Worm (Caenorhabditis elegans) whole organism, L4 larva: ENCODE results near the gene sri-20.

Experiments
- D1046.2 ChIP-seq: fragments of 200-800 bp; sonication (Bioruptor generic); IDR thresholded peaks from 2 replicates; pipeline ENCODE4 v1.3.6; 2022; ENCODE audit warnings: missing genetic modification characterization, missing compliant biosample characterization
- F26F4.8 ChIP-seq: fragments of 200-800 bp; sonication (Bioruptor generic); conservative IDR thresholded peaks from 2 replicates; pipeline ENCODE4 v1.3.6; 2022; ENCODE audit warnings: missing genetic modification characterization, missing compliant biosample characterization
- F44E2.7 ChIP-seq: fragments of 200-800 bp; sonication (Bioruptor generic); IDR thresholded peaks from 2 replicates; pipeline ENCODE4 v2.1.2; 2022; ENCODE audit warnings: missing genetic modification characterization, missing compliant biosample characterization
- T20F7.1 ChIP-seq: fragments of 200-800 bp; sonication (Bioruptor generic); optimal IDR thresholded peaks from 2 replicates; lab custom pipeline; 2018; ENCODE audit warnings: mild to moderate bottlenecking, missing genetic modification characterization, missing compliant biosample characterization
- Y48G9A.11 ChIP-seq: fragments of 200-800 bp; sonication (Bioruptor generic); IDR thresholded peaks from 2 replicates; pipeline ENCODE4 v1.3.6; 2022; ENCODE audit warnings: missing genetic modification reagents, missing genetic modification characterization, missing compliant biosample characterization
- ZK337.2 ChIP-seq: fragments of 200-800 bp; sonication (Bioruptor generic); IDR thresholded peaks from 2 replicates; pipeline ENCODE4 v1.3.6; 2022; ENCODE audit warnings: missing genetic modification reagents, missing genetic modification characterization, missing compliant biosample characterization
- ceh-32 ChIP-seq: sonication (generic microtip); optimal IDR thresholded peaks from 2 replicates; lab custom pipeline; 2016; ENCODE audit warnings: mild to moderate bottlenecking, missing genetic modification characterization, missing compliant biosample characterization; ENCODE audit not compliant: poor library complexity
- ceh-44 ChIP-seq: fragments of 200-800 bp; sonication (Bioruptor generic); IDR thresholded peaks from 2 replicates; pipeline ENCODE4 v1.3.6; 2022; ENCODE audit warnings: missing genetic modification reagents, missing genetic modification characterization, missing compliant biosample characterization
- ces-1 ChIP-seq: fragments of 150-350 bp; sonication (generic microtip); optimal IDR thresholded peaks from 4 replicates; lab custom pipeline; 2014; ENCODE audit warnings: missing biosample characterization, missing genetic modification reagents, missing genetic modification characterization
- ctbp-1 ChIP-seq: fragments of 200-800 bp; sonication (Bioruptor generic); IDR thresholded peaks from 2 replicates; pipeline ENCODE4 v1.3.6; 2022; ENCODE audit warnings: missing genetic modification reagents, missing genetic modification characterization, missing compliant biosample characterization
- daf-19 ChIP-seq: fragments of 200-800 bp; sonication (Bioruptor generic); conservative IDR thresholded peaks from 2 replicates; pipeline ENCODE4 v1.3.6; 2022; ENCODE audit warnings: missing genetic modification characterization, missing compliant biosample characterization
- dmd-6 ChIP-seq: fragments of 200-800 bp; sonication (Bioruptor generic); IDR thresholded peaks from 2 replicates; pipeline ENCODE4 v1.3.6; 2022; ENCODE audit warnings: missing genetic modification reagents, missing genetic modification characterization, missing compliant biosample characterization
- dmd-8 ChIP-seq: fragments of 200-800 bp; sonication (Bioruptor generic); IDR thresholded peaks from 2 replicates; pipeline ENCODE4 v1.3.6; 2022; ENCODE audit warnings: missing genetic modification characterization, missing compliant biosample characterization
- dmd-9 ChIP-seq: fragments of 200-800 bp; sonication (Bioruptor generic); IDR thresholded peaks from 2 replicates; pipeline ENCODE4 v1.3.6; 2022; ENCODE audit warnings: missing genetic modification reagents, missing genetic modification characterization, missing compliant biosample characterization
- dpl-1 ChIP-seq: fragments of 150-350 bp; optimal IDR thresholded peaks from 2 replicates; lab custom pipeline; 2014; ENCODE audit warnings: missing biosample characterization, missing genetic modification reagents, missing genetic modification characterization
- duxl-1 ChIP-seq: sonication (generic microtip); optimal IDR thresholded peaks from 2 replicates; lab custom pipeline; 2016; ENCODE audit warnings: mild to moderate bottlenecking, missing genetic modification characterization, moderate library complexity, missing compliant biosample characterization; ENCODE audit not compliant: poor library complexity
- hif-1 ChIP-seq, 2 experiments: sonication (generic microtip); optimal IDR thresholded peaks; 2 replicates each; lab custom pipeline; 2016 to 2017; ENCODE audit warnings: missing compliant biosample characterization in 2 of 2, missing genetic modification characterization in 2 of 2, missing genetic modification reagents in 2 of 2, missing genotype in 2 of 2, mild to moderate bottlenecking in 1 of 2
- hlh-11 ChIP-seq: fragments of 200-800 bp; sonication (Bioruptor generic); optimal IDR thresholded peaks from 2 replicates; lab custom pipeline; 2018; ENCODE audit warnings: mild to moderate bottlenecking, missing genetic modification characterization, missing compliant biosample characterization
- hlh-30 ChIP-seq: sonication (generic microtip); optimal IDR thresholded peaks from 2 replicates; lab custom pipeline; 2017; ENCODE audit warnings: antibody characterized with exemption, mild to moderate bottlenecking, missing genetic modification characterization, missing compliant biosample characterization; ENCODE audit not compliant: insufficient read depth
- jun-1 ChIP-seq: fragments of 150-350 bp; optimal IDR thresholded peaks from 2 replicates; lab custom pipeline; 2014; ENCODE audit warnings: missing biosample characterization, missing genetic modification reagents, missing genetic modification characterization
- lin-38 ChIP-seq: fragments of 200-800 bp; sonication (Bioruptor generic); IDR thresholded peaks from 2 replicates; pipeline ENCODE4 v1.3.6; 2022; ENCODE audit warnings: missing genetic modification reagents, missing genetic modification characterization, missing compliant biosample characterization
- lin-39 ChIP-seq: fragments of 150-350 bp; optimal IDR thresholded peaks from 2 replicates; lab custom pipeline; 2014; ENCODE audit warnings: missing biosample characterization, missing genetic modification reagents, missing genetic modification characterization
- lsy-2 ChIP-seq, 2 experiments: fragments of 150-350 bp in 1 of 2; sonication (generic microtip) in 1 of 2; optimal IDR thresholded peaks; 2 replicates each; lab custom pipeline; 2014 to 2017; ENCODE audit warnings: missing biosample characterization in 2 of 2, missing genetic modification characterization in 2 of 2
- mes-2 ChIP-seq: sonication (generic microtip); optimal IDR thresholded peaks from 2 replicates; lab custom pipeline; 2016; ENCODE audit warnings: missing genotype, mild to moderate bottlenecking, missing genetic modification characterization, missing compliant biosample characterization; ENCODE audit not compliant: poor library complexity, severe bottlenecking
- mxl-2 ChIP-seq: fragments of 200-800 bp; sonication (Bioruptor generic); conservative IDR thresholded peaks from 2 replicates; pipeline ENCODE4 v1.3.6; 2022; ENCODE audit warnings: missing genetic modification reagents, missing genetic modification characterization, missing compliant biosample characterization
- mxl-3 ChIP-seq: fragments of 200-800 bp; sonication (Bioruptor generic); optimal IDR thresholded peaks from 2 replicates; lab custom pipeline; 2018; ENCODE audit warnings: mild to moderate bottlenecking, missing genetic modification characterization, missing compliant biosample characterization
- nhr-41 ChIP-seq: fragments of 200-800 bp; sonication (Bioruptor generic); IDR thresholded peaks from 2 replicates; pipeline ENCODE4 v1.3.6; 2022; ENCODE audit warnings: missing genetic modification reagents, missing genetic modification characterization, missing compliant biosample characterization
- nhr-77 ChIP-seq: fragments of 150-350 bp; optimal IDR thresholded peaks from 2 replicates; lab custom pipeline; 2014; ENCODE audit warnings: missing biosample characterization, missing genetic modification characterization
- pha-4 ChIP-seq, 2 experiments: fragments of 150-350 bp in 1 of 2; fragments of 200-800 bp in 1 of 2; sonication (Bioruptor generic) in 1 of 2; IDR thresholded peaks in 1 of 2; optimal IDR thresholded peaks in 1 of 2; 2 replicates each; pipeline versions ENCODE4 v1.3.6 to Lab custom; 2014 to 2022; ENCODE audit warnings: missing genetic modification characterization in 2 of 2, missing genetic modification reagents in 2 of 2, missing biosample characterization in 1 of 2, missing compliant biosample characterization in 1 of 2
- pqm-1 ChIP-seq: sonication (generic microtip); optimal IDR thresholded peaks from 2 replicates; lab custom pipeline; 2017; ENCODE audit warnings: missing biosample characterization, missing genetic modification characterization
- rbr-2 ChIP-seq: sonication (generic microtip); optimal IDR thresholded peaks from 2 replicates; lab custom pipeline; 2016; ENCODE audit warnings: missing genotype, missing genetic modification characterization, missing compliant biosample characterization
- sdz-12 ChIP-seq: fragments of 200-800 bp; sonication (Bioruptor generic); optimal IDR thresholded peaks from 2 replicates; lab custom pipeline; 2018; ENCODE audit warnings: mild to moderate bottlenecking, missing genetic modification characterization, missing compliant biosample characterization
- set-16 ChIP-seq: fragments of 200-800 bp; sonication (Bioruptor generic); IDR thresholded peaks from 2 replicates; pipeline ENCODE4 v1.3.6; 2022; ENCODE audit warnings: missing genetic modification reagents, missing genetic modification characterization, missing compliant biosample characterization
- skn-1 ChIP-seq: fragments of 150-350 bp; optimal IDR thresholded peaks from 2 replicates; lab custom pipeline; 2014; ENCODE audit warnings: missing biosample characterization, missing genetic modification characterization
- spr-1 ChIP-seq: sonication (generic microtip); optimal IDR thresholded peaks from 2 replicates; lab custom pipeline; 2016; ENCODE audit warnings: mild to moderate bottlenecking, missing genetic modification characterization, missing compliant biosample characterization
- unc-130 ChIP-seq: sonication (generic microtip); optimal IDR thresholded peaks from 2 replicates; lab custom pipeline; 2016; ENCODE audit warnings: missing genetic modification reagents, missing genetic modification characterization, missing compliant biosample characterization
- unc-39 ChIP-seq: sonication (generic microtip); optimal IDR thresholded peaks from 2 replicates; lab custom pipeline; 2017; ENCODE audit warnings: missing biosample characterization, missing genetic modification characterization
- vab-7 ChIP-seq: fragments of 200-800 bp; sonication (Bioruptor generic); IDR thresholded peaks from 2 replicates; pipeline ENCODE4 v1.3.6; 2022; ENCODE audit warnings: missing genetic modification reagents, missing genetic modification characterization, missing compliant biosample characterization
- zag-1 ChIP-seq: fragments of 150-350 bp; optimal IDR thresholded peaks from 2 replicates; lab custom pipeline; 2014; ENCODE audit warnings: missing biosample characterization, missing genetic modification characterization
- zfp-2 ChIP-seq: sonication (generic microtip); optimal IDR thresholded peaks from 2 replicates; lab custom pipeline; 2016; ENCODE audit warnings: mild to moderate bottlenecking, missing genetic modification characterization, missing compliant biosample characterization

The sri-20 gene

DNA sequence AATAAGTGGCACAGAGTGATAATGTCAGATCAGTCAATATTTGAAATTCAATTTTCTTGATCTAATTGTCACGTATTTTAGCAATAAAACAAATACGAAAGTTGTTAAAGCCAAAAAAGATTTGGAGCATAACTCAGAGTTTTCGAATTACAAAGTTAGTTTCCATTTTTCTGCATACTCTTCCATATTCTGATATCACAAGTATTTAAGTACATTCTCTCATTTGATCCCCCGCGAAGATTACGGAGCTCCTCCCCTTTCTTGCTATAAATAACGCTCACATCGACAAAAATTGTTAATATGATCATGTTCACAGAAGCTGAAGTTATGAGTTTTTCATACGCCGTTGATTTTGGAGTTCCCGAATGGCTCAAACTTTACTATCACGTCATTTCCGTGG is at the start of gene sri-20:
Gene sri-20 (plus strand): TSS at position 301 of the 400 bp plus-strand sequence.
- TF ChIP-seq pqm-1 (tag; lab: Kevin White, UChicago) = no peak
- TF ChIP-seq duxl-1 (tag; lab: Kevin White, UChicago) = no peak
- TF ChIP-seq skn-1 = no peak

DNA sequence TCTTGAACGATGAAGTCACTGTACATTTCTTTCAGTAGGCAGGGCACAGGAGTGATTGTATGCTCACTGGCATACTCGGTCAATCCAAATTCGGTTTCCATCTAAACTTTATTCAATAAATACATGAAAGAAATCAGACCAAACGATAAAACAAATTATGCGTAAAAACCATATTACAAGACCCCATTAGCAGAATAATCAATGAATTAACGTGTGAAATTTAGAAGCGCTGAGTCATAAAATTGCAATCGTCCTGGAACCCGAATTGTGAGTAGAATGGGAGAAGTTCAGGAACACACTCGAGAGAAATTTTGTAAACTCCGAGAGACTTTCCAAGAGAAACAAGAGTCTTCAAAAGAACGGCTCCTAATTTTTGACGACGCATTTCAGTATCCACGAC is 48.9 kb upstream of the sri-20 start, which contains the start of gene B0024.11:
Gene B0024.11 (minus strand): TSS at position 101 of the 400 bp plus-strand sequence.
- no peak for TF ChIP-seq T20F7.1
- no peak for TF ChIP-seq mxl-3 (GFP tag; lab: Kevin White, UChicago)
- TF ChIP-seq ces-1 (GFP tag; lab: Kevin White, UChicago) = no peak
- no peak for TF ChIP-seq unc-39
- no peak for TF ChIP-seq hlh-30 (tag; lab: Kevin White, UChicago)
- TF ChIP-seq dmd-8 (GFP tag; lab: Robert Waterston, UW) = no peak
- TF ChIP-seq spr-1 (tag; lab: Kevin White, UChicago) = no peak
- no peak for TF ChIP-seq F44E2.7
- no peak for TF ChIP-seq lin-39 (tag; lab: Kevin White, UChicago)
- no peak for TF ChIP-seq vab-7 (GFP tag; lab: Robert Waterston, UW)
- TF ChIP-seq zag-1 (tag; lab: Kevin White, UChicago) = no peak
- TF ChIP-seq ctbp-1 = no peak
- no peak for TF ChIP-seq rbr-2 (tag; lab: Kevin White, UChicago)
- TF ChIP-seq ceh-32 = no peak
- no peak for TF ChIP-seq Y48G9A.11

DNA sequence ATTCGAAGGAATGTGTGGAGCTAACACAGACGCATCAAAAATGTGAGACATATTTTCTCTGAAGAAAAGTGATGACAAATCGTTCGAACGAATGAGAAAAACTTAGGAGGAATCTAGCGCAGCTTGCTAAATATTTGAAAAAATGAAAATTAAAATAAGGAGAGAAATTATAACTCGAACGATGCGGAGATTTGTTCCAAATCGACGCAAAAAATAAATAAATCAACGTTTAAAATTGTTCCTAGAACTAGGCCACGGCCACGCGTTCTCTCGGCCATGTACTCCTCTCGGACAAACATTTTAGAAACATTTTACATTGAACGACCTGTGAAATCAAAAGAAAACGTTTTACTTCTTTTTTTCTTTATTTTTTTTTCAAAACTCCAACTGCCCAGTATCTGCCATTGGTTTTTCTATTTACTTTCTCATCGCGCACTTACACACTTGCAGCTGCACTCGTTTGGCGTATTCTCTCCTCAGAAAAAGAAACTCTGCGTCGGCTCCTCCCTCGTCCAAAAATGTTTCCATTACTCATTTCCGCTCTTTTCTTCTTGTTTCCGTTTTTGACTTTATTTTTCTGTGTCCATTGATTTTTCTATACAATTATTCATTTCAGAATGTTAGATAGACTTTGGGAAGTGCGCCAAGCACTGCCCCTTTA is 48.1 kb upstream of the sri-20 start, which contains the start of the genes gna-1 and B0024.13:
Gene gna-1 (minus strand): TSS at position 51 of the 661 bp plus-strand sequence.
Gene B0024.13 (plus strand): TSS at position 611 of the 661 bp plus-strand sequence.
- no peak for TF ChIP-seq hlh-11 (tag; lab: Kevin White, UChicago)
- no peak for TF ChIP-seq lsy-2 (tag; optimal IDR thresholded peaks at IDR 0.05; lab: Kevin White, UChicago)
- no peak for TF ChIP-seq zfp-2
- peak; percentile 47; the same call in 1 of the 2 replicates for TF ChIP-seq dmd-6 (GFP tag; lab: Robert Waterston, UW)
- TF ChIP-seq pha-4 (GFP tag; IDR thresholded peaks at IDR 0.05; lab: Robert Waterston, UW) = no peak
- peak; percentile 21 for TF ChIP-seq pha-4 (tag; optimal IDR thresholded peaks at IDR 0.05; lab: Kevin White, UChicago)
- peak; percentile 61 for TF ChIP-seq dpl-1
- no peak for TF ChIP-seq jun-1
- TF ChIP-seq unc-130 (GFP tag; lab: Kevin White, UChicago) = peak; percentile 87
- TF ChIP-seq duxl-1 (tag; lab: Kevin White, UChicago) = peak; percentile 35
- peak; percentile 36 for TF ChIP-seq rbr-2 (tag; lab: Kevin White, UChicago)
- no peak for TF ChIP-seq nhr-77 (tag; lab: Kevin White, UChicago)
- TF ChIP-seq lin-38 (GFP tag; lab: Robert Waterston, UW) = no peak; the same call in none of the 2 replicates
- 0 out of 2 replicates have a peak, but pooled peaks have one; percentile 49 for TF ChIP-seq dmd-9 (GFP tag; lab: Robert Waterston, UW)
- no peak for TF ChIP-seq daf-19 (GFP tag; lab: Robert Waterston, UW)
- no peak for TF ChIP-seq F26F4.8 (GFP tag; lab: Robert Waterston, UW)
- TF ChIP-seq ZK337.2 = peak; percentile 18; the same call in 1 of the 2 replicates
- no peak for TF ChIP-seq sdz-12 (GFP tag; lab: Kevin White, UChicago)
- no peak for TF ChIP-seq mxl-2 (GFP tag; lab: Robert Waterston, UW)
- no peak for TF ChIP-seq hlh-30 (tag; lab: Kevin White, UChicago)
- TF ChIP-seq D1046.2 (GFP tag; lab: Robert Waterston, UW) = no peak
- peak in 1 of 2 experiments; percentile 83 for TF ChIP-seq hif-1 (tag; optimal IDR thresholded peaks at IDR 0.05; lab: Kevin White, UChicago)
- peak; percentile 98 for TF ChIP-seq mes-2 (tag; lab: Kevin White, UChicago)
- TF ChIP-seq set-16 (GFP tag; lab: Robert Waterston, UW) = no peak
- TF ChIP-seq nhr-41 (GFP tag; lab: Robert Waterston, UW) = no peak
- 0 out of 2 replicates have a peak, but pooled peaks have one; percentile 45 for TF ChIP-seq ceh-44 (GFP tag; lab: Robert Waterston, UW)
